Fruit fly (Drosophila melanogaster): ENCODE results near the gene ATPsynO.

dm6 chr3R:15275158-15275623 lies 9.8 kb downstream of the ATPsynO start, which contains the start of the genes Cp190 and CG4338:
- no peak for TF ChIP-seq insv (optimal IDR thresholded peaks at IDR 0.05)
- TF ChIP-seq Sin3A (optimal IDR thresholded peaks at IDR 0.05) = no peak
- no peak for TF ChIP-seq h (optimal IDR thresholded peaks at IDR 0.05)
- no peak for TF ChIP-seq psq (optimal IDR thresholded peaks at IDR 0.05)

Measured in Kc167 (cell line).